Fruit fly (Drosophila melanogaster): Measurements from ENCODE around the gene LSm-4.
A peak's percentile ranks its signal among the peaks of the same experiment; 100 is the strongest.

Gene LSm-4

DNA sequence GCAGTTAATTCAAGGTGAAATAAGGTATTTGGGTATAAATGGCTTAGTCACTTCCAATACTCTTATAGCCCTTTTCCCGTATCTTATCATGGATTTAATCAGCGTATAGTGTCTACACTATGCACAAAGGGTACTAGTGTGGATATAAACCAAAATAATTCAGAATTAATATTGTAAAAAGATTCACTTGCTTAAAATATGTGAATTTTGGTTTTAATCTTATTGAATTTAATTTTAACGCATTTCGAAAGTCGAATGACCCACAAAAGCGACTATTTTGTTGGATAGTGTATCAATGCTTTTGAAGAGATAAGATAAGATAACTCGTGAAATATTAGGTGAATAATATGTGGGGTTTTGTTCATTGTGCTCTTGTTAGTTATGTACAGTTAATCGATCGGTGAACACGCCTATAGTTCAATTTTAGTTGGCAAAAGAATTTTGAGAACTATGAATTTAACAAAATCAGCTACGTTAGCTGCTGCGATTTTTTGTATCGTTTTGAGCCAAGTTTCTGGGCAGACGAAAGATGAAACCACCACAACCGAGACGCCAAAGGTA is 23.0 kb downstream of the LSm-4 start, which contains the start of gene CG5096 (continued):
- TF ChIP-seq CG10366 (GFP tag; IDR thresholded peaks at IDR 0.05) (peak; percentile 91), CG12155 (GFP tag; optimal IDR thresholded peaks at IDR 0.05) (peak; percentile 82), hbn (GFP tag; IDR thresholded peaks at IDR 0.05; ENCODE audit: partially characterized antibody) (no peak), CG12236 (GFP tag; optimal IDR thresholded peaks at IDR 0.05) (peak; percentile 49), croc (GFP tag; conservative IDR thresholded peaks at IDR 0.05) (no peak), CG31388 (GFP tag; optimal IDR thresholded peaks at IDR 0.05) (peak; percentile 21), Bdp1 (GFP tag; optimal IDR thresholded peaks at IDR 0.05) (no peak), CG1529 (GFP tag; optimal IDR thresholded peaks at IDR 0.05) (peak; percentile 74), Dad (GFP tag; optimal IDR thresholded peaks at IDR 0.05) (peak; percentile 51), CG10209 (GFP tag; optimal IDR thresholded peaks at IDR 0.05) (peak; percentile 88), CG6683 (GFP tag; optimal IDR thresholded peaks at IDR 0.05) (peak; percentile 82), CG12391 (tag; optimal IDR thresholded peaks at IDR 0.05) (peak; percentile 91), CG10462 (GFP tag; optimal IDR thresholded peaks at IDR 0.05) (peak; percentile 52), CG12942 (GFP tag; optimal IDR thresholded peaks at IDR 0.05) (peak; percentile 76), HLHmδ (GFP tag; optimal IDR thresholded peaks at IDR 0.05) (no peak), Hr78 (GFP tag; optimal IDR thresholded peaks at IDR 0.05) (no peak), sqz (GFP tag; optimal IDR thresholded peaks at IDR 0.05) (peak; percentile 61), CG2129 (GFP tag; IDR thresholded peaks at IDR 0.05; ENCODE audit: partially characterized antibody) (no peak), zen2 (GFP tag; IDR thresholded peaks at IDR 0.05; ENCODE audit: partially characterized antibody) (no peak), CG17568 (GFP tag; optimal IDR thresholded peaks at IDR 0.05) (peak; percentile 86), CG12071 (GFP tag; optimal IDR thresholded peaks at IDR 0.05) (no peak), Xrp1 (GFP tag; IDR thresholded peaks at IDR 0.05) (peak; percentile 89), CG9727 (GFP tag; optimal IDR thresholded peaks at IDR 0.05) (peak; percentile 79), pum (GFP tag; optimal IDR thresholded peaks at IDR 0.05) (peak; percentile 53), pzg (GFP tag; optimal IDR thresholded peaks at IDR 0.05) (peak; percentile 10), ato (GFP tag; IDR thresholded peaks at IDR 0.05; ENCODE audit: partially characterized antibody) (no peak), CG1024 (GFP tag; IDR thresholded peaks at IDR 0.05) (peak; percentile 70), odd (GFP tag; optimal IDR thresholded peaks at IDR 0.05) (peak; percentile 75), ind (GFP tag; optimal IDR thresholded peaks at IDR 0.05) (peak; percentile 85), CG7963 (GFP tag; IDR thresholded peaks at IDR 0.05; ENCODE audit: partially characterized antibody) (no peak), CG8089 (GFP tag; optimal IDR thresholded peaks at IDR 0.05) (peak; percentile 64), CG2678 (tag; optimal IDR thresholded peaks at IDR 0.05) (peak; percentile 97), CG17802 (tag; optimal IDR thresholded peaks at IDR 0.05) (peak; percentile 45), cas (GFP tag; IDR thresholded peaks at IDR 0.05) (peak; percentile 76; the same call in 1 of the 2 replicates), CG14667 (GFP tag; IDR thresholded peaks at IDR 0.05) (no peak; the same call in 1 of the 2 replicates), E2f2 (GFP tag; IDR thresholded peaks at IDR 0.05) (peak; percentile 74), CG9817 (tag; optimal IDR thresholded peaks at IDR 0.05) (peak; percentile 85), HLH3B (GFP tag; IDR thresholded peaks at IDR 0.05) (peak; percentile 93; the same call in 1 of the 2 replicates), rib (GFP tag; IDR thresholded peaks at IDR 0.05) (peak; percentile 86), lilli (GFP tag; optimal IDR thresholded peaks at IDR 0.05) (peak; percentile 93), tx (GFP tag; optimal IDR thresholded peaks at IDR 0.05) (peak; percentile 65), dm (GFP tag; optimal IDR thresholded peaks at IDR 0.05) (peak; percentile 55), lab (GFP tag; optimal IDR thresholded peaks at IDR 0.05) (peak; percentile 97), ems (GFP tag; optimal IDR thresholded peaks at IDR 0.05) (peak; percentile 81), sug (tag; optimal IDR thresholded peaks at IDR 0.05) (peak; percentile 89), stwl (tag; optimal IDR thresholded peaks at IDR 0.05) (no peak), phol (tag; optimal IDR thresholded peaks at IDR 0.05) (peak; percentile 81), CG5245 (GFP tag; optimal IDR thresholded peaks at IDR 0.05) (peak; percentile 66), CG10321 (GFP tag; IDR thresholded peaks at IDR 0.05) (peak; percentile 59; the same call in 1 of the 2 replicates)

Measured in whole organism, embryonic.